Fruit fly (Drosophila melanogaster): ENCODE data around the gene Nha1.

The Nha1 gene

DNA sequence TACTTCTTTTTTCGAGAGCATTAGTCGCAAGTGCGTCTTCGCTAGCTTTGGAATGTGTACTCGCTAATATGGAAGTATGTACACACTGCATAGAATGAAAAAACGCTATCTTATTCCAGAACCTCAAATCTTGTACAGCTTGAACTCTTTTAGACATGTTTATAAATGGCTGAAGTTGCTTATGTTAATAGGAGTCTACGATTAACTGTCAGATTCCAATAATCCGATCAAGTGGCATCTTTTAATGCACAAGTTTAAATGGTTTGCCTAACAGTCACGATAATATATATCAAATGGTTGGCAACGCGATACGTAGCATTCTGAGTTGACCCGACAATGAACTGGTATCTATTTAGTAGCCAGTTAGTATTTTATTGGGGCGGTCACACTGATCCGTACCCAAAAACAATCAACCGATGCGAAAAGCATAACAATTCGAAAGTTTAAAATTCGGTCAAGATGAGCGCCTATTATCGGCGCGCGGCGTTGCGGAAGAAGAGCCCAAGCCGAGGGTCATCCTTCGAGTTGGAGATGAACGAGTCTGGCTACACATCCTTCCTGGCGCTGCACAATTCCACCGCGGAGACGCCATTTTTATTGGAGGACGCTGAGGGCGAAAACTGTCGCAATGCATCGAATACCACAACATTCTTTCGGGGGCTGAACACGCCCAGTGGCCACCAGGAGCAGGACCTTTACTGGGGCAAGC lies 18.1 kb downstream of the Nha1 start, which contains the start of gene Rca1 (continued):
- TF ChIP-seq Kr (GFP tag; optimal IDR thresholded peaks at IDR 0.05) (no peak), so (GFP tag; IDR thresholded peaks at IDR 0.05) (no peak), Abd-B (GFP tag; optimal IDR thresholded peaks at IDR 0.05) (peak; percentile 7), zen2 (GFP tag; IDR thresholded peaks at IDR 0.05; ENCODE audit: partially characterized antibody) (no peak; the same call in 2 of the 3 replicates), corto (GFP tag; optimal IDR thresholded peaks at IDR 0.05) (no peak), CG33213 (GFP tag; optimal IDR thresholded peaks at IDR 0.05) (peak; percentile 16), MTF-1 (GFP tag; optimal IDR thresholded peaks at IDR 0.05; ENCODE audit: borderline replicate concordance) (no peak), CG9437 (GFP tag; optimal IDR thresholded peaks at IDR 0.05) (peak; percentile 21), Dp (GFP tag; optimal IDR thresholded peaks at IDR 0.05) (peak; percentile 42), Sin3A (optimal IDR thresholded peaks at IDR 0.05) (peak; percentile 88), Trl (optimal IDR thresholded peaks at IDR 0.05) (no peak), Trl (GFP tag; optimal IDR thresholded peaks at IDR 0.05) (no peak), CG15479 (GFP tag; optimal IDR thresholded peaks at IDR 0.05) (no peak), CG17612 (GFP tag; IDR thresholded peaks at IDR 0.05) (no peak), rib (GFP tag; IDR thresholded peaks at IDR 0.05) (no peak), sc (optimal IDR thresholded peaks at IDR 0.05) (no peak), sc (GFP tag; optimal IDR thresholded peaks at IDR 0.05) (no peak), CG1603 (tag; optimal IDR thresholded peaks at IDR 0.05) (peak; percentile 58), fd3F (GFP tag; optimal IDR thresholded peaks at IDR 0.05) (no peak), grn (GFP tag; optimal IDR thresholded peaks at IDR 0.05) (no peak), CG13123 (GFP tag; optimal IDR thresholded peaks at IDR 0.05) (no peak), ttk (GFP tag; IDR thresholded peaks at IDR 0.05) (no peak), sna (GFP tag; IDR thresholded peaks at IDR 0.05; ENCODE audit: partially characterized antibody) (no peak), Hmx (GFP tag; optimal IDR thresholded peaks at IDR 0.05) (no peak), wor (GFP tag; IDR thresholded peaks at IDR 0.05) (no peak), org-1 (GFP tag; optimal IDR thresholded peaks at IDR 0.05) (no peak), CG18619 (GFP tag; optimal IDR thresholded peaks at IDR 0.05) (no peak), ase (GFP tag; IDR thresholded peaks at IDR 0.05) (no peak), Stat92E (GFP tag; optimal IDR thresholded peaks at IDR 0.05) (no peak), eve (GFP tag; optimal IDR thresholded peaks at IDR 0.05) (no peak), CG7357 (GFP tag; IDR thresholded peaks at IDR 0.05) (no peak), Deaf1 (tag; optimal IDR thresholded peaks at IDR 0.05) (no peak), CG2712 (tag; optimal IDR thresholded peaks at IDR 0.05) (no peak), row (GFP tag; IDR thresholded peaks at IDR 0.05) (no peak), NC2β (GFP tag; optimal IDR thresholded peaks at IDR 0.05) (no peak), CG1792 (GFP tag; optimal IDR thresholded peaks at IDR 0.05) (no peak), Bteb2 (GFP tag; optimal IDR thresholded peaks at IDR 0.05) (no peak), CG15696 (tag; optimal IDR thresholded peaks at IDR 0.05) (no peak), pan (optimal IDR thresholded peaks at IDR 0.05) (no peak), pan (GFP tag; optimal IDR thresholded peaks at IDR 0.05 in 1 of 2, IDR thresholded peaks at IDR 0.05 in 1 of 2) (no peak), CG10366 (GFP tag; IDR thresholded peaks at IDR 0.05) (no peak), CG12071 (GFP tag; optimal IDR thresholded peaks at IDR 0.05) (no peak), CG8359 (GFP tag; optimal IDR thresholded peaks at IDR 0.05; ENCODE audit: borderline replicate concordance) (no peak), croc (GFP tag; conservative IDR thresholded peaks at IDR 0.05) (no peak), dmrt99B (tag; optimal IDR thresholded peaks at IDR 0.05) (no peak), ara (GFP tag; IDR thresholded peaks at IDR 0.05) (no peak), Mad (GFP tag; optimal IDR thresholded peaks at IDR 0.05) (no peak), CG12219 (GFP tag; optimal IDR thresholded peaks at IDR 0.05) (no peak), CG16779 (GFP tag; IDR thresholded peaks at IDR 0.05) (no peak), lab (GFP tag; optimal IDR thresholded peaks at IDR 0.05) (no peak), CG1233 (GFP tag; optimal IDR thresholded peaks at IDR 0.05) (no peak)
